Worm (Caenorhabditis elegans): ENCODE results near the gene wrb-1.
A peak's percentile ranks its signal among the peaks of the same experiment; 100 is the strongest.

wrb-1 gene

DNA sequence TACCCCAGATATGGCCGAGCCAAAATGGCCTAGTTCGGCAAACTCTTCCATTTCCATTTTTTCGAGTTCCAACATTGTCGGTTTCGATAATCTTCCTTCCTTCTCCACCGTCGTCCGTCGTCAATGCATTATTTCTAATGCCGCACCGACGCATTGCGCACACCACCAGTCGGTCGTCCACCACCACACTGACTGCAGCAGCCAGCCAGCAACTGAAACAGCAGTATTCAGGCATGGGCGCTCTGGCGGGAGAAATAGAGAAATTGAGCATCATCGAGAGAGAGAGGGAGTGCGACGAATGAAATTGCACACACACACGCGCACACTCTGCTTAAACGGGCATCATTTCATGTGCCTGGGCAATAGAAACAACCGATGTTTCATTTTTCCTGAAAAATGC is 41.9 kb upstream of the wrb-1 start (continued):
- TF ChIP-seq tra-1 (GFP tag; IDR thresholded peaks at IDR 0.05) (peak; percentile 57; the same call in 1 of the 2 replicates), nhr-48 (tag; optimal IDR thresholded peaks at IDR 0.05) (no peak), mes-2 (tag; optimal IDR thresholded peaks at IDR 0.05; ENCODE audit: poor library complexity, severe bottlenecking) (peak; percentile 60)

DNA sequence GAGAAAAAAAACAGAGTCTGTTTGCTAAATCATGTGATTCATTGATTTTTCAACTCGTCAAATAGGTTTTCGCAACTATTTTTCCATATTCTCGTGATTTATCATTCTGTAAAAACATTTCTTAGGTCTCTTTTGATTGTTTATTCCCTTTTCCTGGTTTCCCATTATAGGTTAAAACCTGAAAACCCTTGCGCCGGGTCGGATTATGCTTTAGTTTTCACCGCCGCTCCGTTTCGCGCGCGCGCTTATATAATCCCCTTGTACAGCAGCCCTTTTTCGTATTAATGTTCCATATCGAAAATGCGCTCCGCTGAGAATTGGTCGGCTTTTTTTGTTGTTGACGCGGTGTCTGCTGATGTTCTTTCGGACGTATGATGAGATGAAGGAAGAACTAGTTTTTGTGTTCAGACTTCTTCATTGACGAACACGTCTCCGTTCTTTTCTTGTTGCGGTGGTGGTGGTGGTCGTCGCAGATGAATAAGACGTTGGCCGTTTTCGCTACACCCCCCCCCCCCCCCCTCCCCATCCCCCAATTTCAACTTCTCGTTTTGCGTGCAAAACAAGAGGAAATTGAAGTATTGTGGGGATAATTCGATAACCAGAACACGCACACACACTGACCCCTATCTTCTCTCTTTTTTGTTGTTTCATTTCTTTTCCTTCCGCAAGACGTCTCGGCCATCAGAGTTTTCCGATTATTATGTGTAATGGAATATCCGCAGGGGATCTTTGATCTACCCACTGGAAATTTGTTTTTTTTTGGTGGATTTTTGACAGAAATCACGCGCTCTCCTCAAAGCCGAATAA is 41.2 kb upstream of the wrb-1 start:
- TF ChIP-seq aha-1 (tag) (peak; percentile 98), spr-3 (GFP tag; optimal IDR thresholded peaks at IDR 0.05) (no peak), daf-8 (GFP tag; IDR thresholded peaks at IDR 0.05) (no peak), nhr-6 (tag; optimal IDR thresholded peaks at IDR 0.05) (peak; percentile 6), lsy-2 (tag; optimal IDR thresholded peaks at IDR 0.05) (peak in 1 of 2 experiments; percentile 20), nhr-111 (GFP tag; optimal IDR thresholded peaks at IDR 0.05) (peak; percentile 30), nhr-28 (tag; optimal IDR thresholded peaks at IDR 0.05) (peak; percentile 23), mxl-3 (GFP tag; optimal IDR thresholded peaks at IDR 0.05) (peak; percentile 36), unc-62 (GFP tag; optimal IDR thresholded peaks at IDR 0.05 in 1 of 2) (peak in 1 of 2 experiments; percentile 41), unc-62 (tag; optimal IDR thresholded peaks at IDR 0.05) (no peak), set-16 (GFP tag; IDR thresholded peaks at IDR 0.05) (peak; percentile 60), tra-1 (GFP tag; IDR thresholded peaks at IDR 0.05) (peak; percentile 37; the same call in 1 of the 2 replicates), vab-7 (GFP tag; IDR thresholded peaks at IDR 0.05) (no peak), mes-2 (tag; optimal IDR thresholded peaks at IDR 0.05; ENCODE audit: poor library complexity, severe bottlenecking) (peak; percentile 33), T26A8.4 (GFP tag; IDR thresholded peaks at IDR 0.05) (peak; percentile 35; the same call in 1 of the 2 replicates), hif-1 (tag; optimal IDR thresholded peaks at IDR 0.05) (peak in 1 of 2 experiments; percentile 5), saeg-2 (GFP tag; IDR thresholded peaks at IDR 0.05) (no peak), egl-43 (GFP tag; IDR thresholded peaks at IDR 0.05) (no peak), lin-29 (GFP tag; IDR thresholded peaks at IDR 0.05) (0 out of 2 replicates have a peak, but pooled peaks have one; percentile 33), lin-38 (GFP tag; IDR thresholded peaks at IDR 0.05) (peak; percentile 51), hlh-30 (tag; optimal IDR thresholded peaks at IDR 0.05; ENCODE audit: insufficient read depth) (peak; percentile 55), hlh-11 (tag; optimal IDR thresholded peaks at IDR 0.05) (peak; percentile 57), nhr-41 (GFP tag; IDR thresholded peaks at IDR 0.05) (no peak)

DNA sequence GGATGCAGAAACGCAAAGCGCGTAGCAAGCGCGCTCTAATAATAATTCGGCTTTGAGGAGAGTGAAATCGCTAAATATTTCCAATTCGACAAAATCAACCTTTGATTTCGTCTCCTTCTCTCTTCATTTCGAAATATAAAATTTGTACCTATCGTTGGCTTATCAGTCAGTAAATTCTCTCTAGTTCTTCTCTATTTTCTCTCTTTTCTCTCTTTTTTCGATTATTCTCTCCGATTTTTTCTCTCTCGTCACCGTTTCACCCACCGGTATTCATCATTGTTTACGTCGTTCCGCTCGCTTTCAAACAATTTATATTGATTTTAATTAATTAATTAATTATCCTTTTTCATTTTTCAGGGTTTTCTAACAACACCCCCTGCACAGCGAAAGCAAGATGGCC is 40.0 kb upstream of the wrb-1 start, which contains the start of gene cmd-1:
TSS of gene cmd-1 (plus strand) at position 358 of the 400 bp plus-strand sequence.
- TF ChIP-seq lin-38 (GFP tag; IDR thresholded peaks at IDR 0.05) (peak; percentile 30; the same call in 1 of the 2 replicates), nhr-28 (tag; optimal IDR thresholded peaks at IDR 0.05) (peak; percentile 74), mes-2 (tag; optimal IDR thresholded peaks at IDR 0.05; ENCODE audit: poor library complexity, severe bottlenecking) (no peak), nhr-25 (tag; optimal IDR thresholded peaks at IDR 0.05; ENCODE audit: borderline replicate concordance, insufficient read depth) (no peak), aly-2 (tag; optimal IDR thresholded peaks at IDR 0.05) (no peak), daf-16 (GFP tag; optimal IDR thresholded peaks at IDR 0.05) (no peak), daf-16 (tag; optimal IDR thresholded peaks at IDR 0.05) (peak; percentile 81), hlh-11 (tag; optimal IDR thresholded peaks at IDR 0.05) (peak; percentile 28), arid-1 (GFP tag; conservative IDR thresholded peaks at IDR 0.05) (0 out of 2 replicates have a peak, but pooled peaks have one; percentile 23), dve-1 (tag; optimal IDR thresholded peaks at IDR 0.05; ENCODE audit: insufficient read depth) (peak; percentile 22), lsy-2 (tag; optimal IDR thresholded peaks at IDR 0.05) (peak in 1 of 2 experiments; percentile 31), dmd-6 (GFP tag; IDR thresholded peaks at IDR 0.05) (peak; percentile 49), pqm-1 (tag; optimal IDR thresholded peaks at IDR 0.05) (peak; percentile 36)

DNA sequence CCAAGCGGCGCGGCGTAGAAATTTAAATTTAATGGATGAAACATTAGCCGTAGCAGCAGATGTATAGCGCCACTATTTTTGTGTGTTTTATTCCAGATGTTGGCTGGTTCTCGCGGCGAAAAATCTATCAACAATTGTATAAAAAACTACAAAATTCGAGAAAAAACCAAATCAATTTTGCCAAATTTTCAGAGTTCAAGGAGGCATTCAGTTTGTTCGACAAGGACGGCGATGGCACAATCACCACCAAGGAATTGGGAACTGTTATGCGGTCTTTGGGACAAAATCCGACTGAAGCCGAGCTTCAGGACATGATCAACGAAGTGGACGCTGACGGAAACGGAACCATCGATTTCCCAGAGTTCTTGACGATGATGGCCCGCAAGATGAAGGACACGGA is 39.4 kb upstream of the wrb-1 start:
- TF ChIP-seq Y5F2A.4 (GFP tag; optimal IDR thresholded peaks at IDR 0.05): no peak
- peak; percentile 94 for TF ChIP-seq aha-1 (tag)
- peak; percentile 55 for TF ChIP-seq ama-1 (optimal IDR thresholded peaks at IDR 0.05)
